Fruit fly (Drosophila melanogaster) whole organism, pupa: ENCODE data around the gene Psf3.
A peak's percentile ranks its signal among the peaks of the same experiment; 100 is the strongest.

ENCODE experiments used
- CG10348 ChIP-seq: fragments of 200-800 bp; sonication (Bioruptor generic); IDR thresholded peaks from 2 replicates; pipeline ENCODE4 v1.3.6; 2022; ENCODE audit warnings: missing biosample characterization, missing genetic modification characterization
- CG12605 ChIP-seq: fragments of 200-800 bp; sonication (Bioruptor generic); IDR thresholded peaks from 2 replicates; pipeline ENCODE4 v1.3.6; 2022; ENCODE audit warnings: missing biosample characterization, missing genetic modification characterization
- CG13204 ChIP-seq: fragments of 200-800 bp; sonication (Bioruptor generic); optimal IDR thresholded peaks from 2 replicates; lab custom pipeline; 2018; ENCODE audit warnings: missing biosample characterization, mild to moderate bottlenecking, missing genetic modification characterization, moderate library complexity
- CG14655 ChIP-seq: fragments of 200-800 bp; sonication (Bioruptor generic); optimal IDR thresholded peaks from 3 replicates; lab custom pipeline; 2017; ENCODE audit warnings: mild to moderate bottlenecking, missing biosample characterization, missing genetic modification reagents, missing genetic modification characterization
- CG15710 ChIP-seq: fragments of 200-800 bp; sonication (Bioruptor generic); optimal IDR thresholded peaks from 2 replicates; lab custom pipeline; 2018; ENCODE audit warnings: missing biosample characterization, mild to moderate bottlenecking, missing genetic modification characterization, moderate library complexity
- CG17806 ChIP-seq: fragments of 200-800 bp; sonication (Bioruptor generic); optimal IDR thresholded peaks from 2 replicates; lab custom pipeline; 2018; ENCODE audit warnings: missing biosample characterization, mild to moderate bottlenecking, missing genetic modification characterization, moderate library complexity
- CG32121 ChIP-seq: fragments of 200-800 bp; sonication (Bioruptor generic); IDR thresholded peaks from 2 replicates; pipeline ENCODE4 v1.3.6; 2022; ENCODE audit warnings: missing biosample characterization, missing genetic modification characterization
- CG34367 ChIP-seq: fragments of 200-800 bp; sonication (Bioruptor generic); optimal IDR thresholded peaks from 2 replicates; lab custom pipeline; 2018; ENCODE audit warnings: missing biosample characterization, mild to moderate bottlenecking, missing genetic modification characterization
- CG4496 ChIP-seq: fragments of 200-800 bp; sonication (Bioruptor generic); IDR thresholded peaks from 3 replicates; pipeline ENCODE4 v1.3.6; 2022; ENCODE audit warnings: missing biosample characterization, missing genetic modification characterization
- CG8159 ChIP-seq: fragments of 200-800 bp; sonication (Bioruptor generic); optimal IDR thresholded peaks from 3 replicates; lab custom pipeline; 2018; ENCODE audit warnings: missing biosample characterization, mild to moderate bottlenecking, missing genetic modification characterization, moderate library complexity
- CG8301 ChIP-seq: fragments of 200-800 bp; sonication (Bioruptor generic); optimal IDR thresholded peaks from 2 replicates; lab custom pipeline; 2018; ENCODE audit warnings: missing biosample characterization, mild to moderate bottlenecking, missing genetic modification characterization
- CG9948 ChIP-seq: fragments of 200-800 bp; sonication (Bioruptor generic); optimal IDR thresholded peaks from 2 replicates; lab custom pipeline; 2018; ENCODE audit warnings: missing biosample characterization, mild to moderate bottlenecking, missing genetic modification characterization, moderate library complexity
- D1 ChIP-seq: fragments of 200-800 bp; sonication (Bioruptor generic); optimal IDR thresholded peaks from 2 replicates; lab custom pipeline; 2018; ENCODE audit warnings: missing biosample characterization, mild to moderate bottlenecking, missing genetic modification characterization, moderate library complexity
- EcR ChIP-seq: fragments of 200-800 bp; sonication (Bioruptor generic); optimal IDR thresholded peaks from 3 replicates; lab custom pipeline; 2019; ENCODE audit warnings: missing biosample characterization, missing genetic modification characterization, mild to moderate bottlenecking, moderate library complexity, missing genetic modification reagents
- Ets98B ChIP-seq: fragments of 200-800 bp; sonication (Bioruptor generic); IDR thresholded peaks from 2 replicates; pipeline ENCODE4 v1.3.6; 2022; ENCODE audit warnings: missing biosample characterization, missing genetic modification characterization
- Pif1A ChIP-seq: fragments of 200-800 bp; sonication (Bioruptor generic); optimal IDR thresholded peaks from 3 replicates; lab custom pipeline; 2016; ENCODE audit warnings: missing biosample characterization, missing genetic modification characterization
- Pif1B ChIP-seq: fragments of 200-800 bp; sonication (Bioruptor generic); optimal IDR thresholded peaks from 3 replicates; lab custom pipeline; 2016; ENCODE audit warnings: missing biosample characterization, missing genetic modification characterization
- Snoo ChIP-seq: fragments of 200-800 bp; sonication (Bioruptor generic); optimal IDR thresholded peaks from 3 replicates; lab custom pipeline; 2017; ENCODE audit warnings: missing biosample characterization, mild to moderate bottlenecking, missing genetic modification characterization, inconsistent platforms
- fd96Ca ChIP-seq: fragments of 200-800 bp; sonication (Bioruptor generic); IDR thresholded peaks from 3 replicates; pipeline ENCODE4 v1.3.6; 2022; ENCODE audit warnings: missing biosample characterization, missing genetic modification characterization
- gl ChIP-seq: fragments of 200-800 bp; sonication (Bioruptor generic); optimal IDR thresholded peaks from 2 replicates; lab custom pipeline; 2018; ENCODE audit warnings: missing biosample characterization, mild to moderate bottlenecking, missing genetic modification characterization
- rn ChIP-seq: fragments of 200-800 bp; sonication (Bioruptor generic); IDR thresholded peaks from 2 replicates; pipeline ENCODE4 v1.3.6; 2022; ENCODE audit warnings: missing biosample characterization, missing genetic modification characterization

The Psf3 gene

DNA sequence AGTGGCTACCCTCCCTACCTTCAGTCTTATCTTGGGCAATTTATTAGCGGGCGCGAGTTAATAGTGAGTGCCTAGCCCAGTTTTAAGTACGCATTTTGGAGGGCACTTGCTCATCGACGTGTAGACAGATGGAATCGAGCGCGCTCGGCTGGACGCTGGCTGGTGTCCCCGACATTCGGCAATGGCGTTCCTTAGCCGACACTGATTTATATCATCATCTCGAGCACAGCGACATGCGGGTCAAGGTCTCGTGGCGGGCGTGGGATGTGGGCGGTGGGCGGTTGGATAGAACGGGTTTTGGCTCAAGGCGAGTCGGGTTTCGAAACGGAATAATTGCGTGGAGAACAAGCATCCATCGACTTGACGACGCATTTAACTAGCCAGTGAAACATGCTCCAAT lies 16.3 kb downstream of the Psf3 start:
- TF ChIP-seq D1 (tag; lab: Kevin White, UChicago) (no peak), CG34367 (tag; lab: Kevin White, UChicago) (no peak), CG17806 (no peak), CG10348 (GFP tag; lab: Robert Waterston, UW) (no peak), CG8159 (no peak), CG4496 (no peak), Ets98B (GFP tag; lab: Robert Waterston, UW) (no peak), CG9948 (no peak), Snoo (tag; lab: Kevin White, UChicago) (no peak), CG32121 (GFP tag; lab: Robert Waterston, UW) (no peak), Pif1A (GFP tag; lab: Kevin White, UChicago) (no peak), CG15710 (tag; lab: Kevin White, UChicago) (no peak), EcR (GFP tag; lab: Kevin White, UChicago) (no peak)
- TF ChIP-seq, all 21 proteins: peak for 0

DNA sequence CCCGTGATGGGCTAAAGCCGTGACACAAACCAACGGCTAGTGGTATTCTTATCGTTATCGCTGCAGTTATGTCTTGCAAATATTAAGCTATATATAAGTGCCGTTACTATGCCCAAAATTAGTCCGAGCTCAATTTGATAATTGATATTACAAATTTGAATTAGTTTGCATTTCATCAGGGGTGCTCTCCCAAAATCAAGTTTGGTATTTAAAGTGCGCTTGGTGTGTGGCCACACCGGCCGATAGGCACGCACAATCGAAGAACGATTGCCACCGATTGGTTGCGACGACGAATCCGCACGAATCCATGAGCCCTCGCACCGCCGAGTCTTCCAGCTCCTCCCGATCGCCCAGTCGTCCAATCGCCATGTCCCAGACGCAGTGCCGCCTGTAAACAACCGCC lies 17.9 kb downstream of the Psf3 start, which contains the start of gene CG17841:
CG17841 (plus strand) TSS at position 252 of the 403 bp plus-strand sequence.
- TF ChIP-seq fd96Ca (no peak), CG12605 (GFP tag; lab: Robert Waterston, UW) (0 out of 2 replicates have a peak, but pooled peaks have one; percentile 20), Pif1A (GFP tag; lab: Kevin White, UChicago) (no peak)

DNA sequence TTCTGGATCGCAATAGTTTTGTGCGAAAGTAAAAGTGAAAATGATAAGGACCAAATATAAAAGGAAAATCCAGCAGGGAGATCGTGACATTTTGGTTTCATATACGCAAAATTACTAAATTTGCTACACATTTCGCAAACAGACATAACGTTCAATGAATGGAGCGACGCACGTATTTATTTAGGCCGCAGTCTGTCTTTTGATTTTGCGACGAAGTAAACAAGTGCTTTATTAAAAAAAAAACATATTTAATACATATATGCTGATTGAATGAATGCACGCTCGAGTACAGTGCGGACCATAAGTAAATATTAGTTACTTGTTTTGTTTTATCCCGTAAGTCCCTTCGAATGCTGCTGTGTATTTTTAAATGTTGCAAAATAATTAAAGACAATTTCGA lies 18.3 kb downstream of the Psf3 start, which contains the start of gene CG32679:
CG32679 (minus strand) TSS at position 101 of the 400 bp plus-strand sequence.
- no peak for TF ChIP-seq Pif1B (GFP tag; lab: Kevin White, UChicago)
- TF ChIP-seq CG34367 (tag; lab: Kevin White, UChicago) = no peak
- no peak for TF ChIP-seq EcR (GFP tag; lab: Kevin White, UChicago)
- no peak for TF ChIP-seq CG15710 (tag; lab: Kevin White, UChicago)
- TF ChIP-seq gl (tag; lab: Kevin White, UChicago) = no peak
- no peak for TF ChIP-seq CG14655
- no peak for TF ChIP-seq fd96Ca
- no peak for TF ChIP-seq CG12605 (GFP tag; lab: Robert Waterston, UW)
- TF ChIP-seq CG9948 = no peak
- no peak for TF ChIP-seq CG4496
- no peak for TF ChIP-seq CG32121 (GFP tag; lab: Robert Waterston, UW)
- TF ChIP-seq CG8159 = no peak
- no peak for TF ChIP-seq CG8301
- no peak for TF ChIP-seq CG17806
- no peak for TF ChIP-seq D1 (tag; lab: Kevin White, UChicago)
- TF ChIP-seq CG13204 (GFP tag; lab: Kevin White, UChicago) = no peak
- no peak for TF ChIP-seq rn
- no peak for TF ChIP-seq Ets98B (GFP tag; lab: Robert Waterston, UW)
- no peak for TF ChIP-seq Pif1A (GFP tag; lab: Kevin White, UChicago)

DNA sequence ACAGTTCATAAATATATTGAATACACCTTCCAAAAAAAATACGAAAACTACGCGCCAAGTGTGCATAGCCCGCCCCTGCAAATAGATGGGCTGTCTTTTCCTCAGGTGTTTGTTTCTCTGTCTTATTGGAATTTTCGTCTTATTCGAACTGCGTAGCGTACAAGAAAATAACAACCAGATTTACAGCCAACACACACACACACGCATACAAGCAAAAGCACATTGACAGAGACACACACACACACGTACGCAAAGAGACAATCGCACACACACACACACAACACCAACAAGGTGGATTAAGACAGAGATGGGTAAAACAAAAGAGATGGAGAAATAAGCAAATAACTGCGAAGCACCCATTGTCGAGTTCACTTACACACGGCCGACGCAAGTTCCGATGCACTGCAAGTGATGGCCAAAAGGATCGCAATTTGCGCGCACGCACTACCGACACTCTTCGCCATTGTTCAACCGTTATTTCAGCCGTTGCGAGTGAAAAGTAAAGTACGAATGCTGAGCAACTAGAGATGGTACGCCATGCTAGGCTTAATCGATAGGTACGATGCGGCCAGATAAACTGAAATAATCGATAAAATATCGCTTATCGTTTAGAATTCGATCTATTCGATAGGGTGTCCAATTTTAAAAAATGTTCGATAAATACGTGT lies 19.8 kb downstream of the Psf3 start:
- TF ChIP-seq CG14655 (no peak), CG4496 (0 out of 3 replicates have a peak, but pooled peaks have one; percentile 50), CG8159 (peak; percentile 8), CG12605 (GFP tag; lab: Robert Waterston, UW) (peak; percentile 25; the same call in 1 of the 2 replicates), EcR (GFP tag; lab: Kevin White, UChicago) (peak; percentile 58), Pif1A (GFP tag; lab: Kevin White, UChicago) (no peak), Snoo (tag; lab: Kevin White, UChicago) (peak; percentile 5), rn (no peak), fd96Ca (peak; percentile 26; the same call in 1 of the 3 replicates), gl (tag; lab: Kevin White, UChicago) (no peak), Ets98B (GFP tag; lab: Robert Waterston, UW) (no peak), D1 (tag; lab: Kevin White, UChicago) (no peak)

DNA sequence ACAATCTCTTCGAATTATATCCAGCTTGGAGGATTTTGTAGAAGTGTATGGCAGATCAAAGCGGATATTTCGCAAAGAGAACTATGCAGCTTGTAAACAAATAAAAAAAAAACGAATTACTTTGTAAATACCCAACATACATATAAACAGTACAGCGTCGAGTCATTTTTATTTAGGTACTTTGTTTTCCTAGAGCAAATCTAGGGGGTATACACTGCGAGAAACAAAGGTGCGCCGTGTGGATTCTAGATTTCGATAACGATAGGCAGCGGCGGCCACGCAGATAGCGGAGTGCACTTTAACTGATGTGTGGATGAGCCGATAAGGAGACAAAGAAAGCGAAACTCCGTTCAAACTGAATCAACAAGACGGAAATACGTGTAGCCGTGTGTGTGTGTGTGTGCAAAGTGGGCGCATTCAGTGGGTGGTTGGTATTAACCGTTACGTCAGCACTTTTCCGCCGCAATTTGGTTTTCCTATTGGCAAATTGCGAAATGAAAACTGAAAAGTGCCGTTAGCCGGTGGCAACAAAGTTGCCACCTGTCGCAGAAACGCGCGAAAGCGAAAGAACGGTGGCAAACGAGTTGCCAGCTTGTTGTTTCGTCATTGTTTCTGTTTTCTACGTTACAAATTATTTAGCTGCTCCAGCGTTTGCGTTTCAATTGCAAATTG lies 21.0 kb downstream of the Psf3 start:
- TF ChIP-seq rn (no peak), CG14655 (no peak), fd96Ca (0 out of 3 replicates have a peak, but pooled peaks have one; percentile 29), Pif1A (GFP tag; lab: Kevin White, UChicago) (peak; percentile 24), CG8159 (peak; percentile 15), CG15710 (tag; lab: Kevin White, UChicago) (no peak), CG9948 (no peak)

DNA sequence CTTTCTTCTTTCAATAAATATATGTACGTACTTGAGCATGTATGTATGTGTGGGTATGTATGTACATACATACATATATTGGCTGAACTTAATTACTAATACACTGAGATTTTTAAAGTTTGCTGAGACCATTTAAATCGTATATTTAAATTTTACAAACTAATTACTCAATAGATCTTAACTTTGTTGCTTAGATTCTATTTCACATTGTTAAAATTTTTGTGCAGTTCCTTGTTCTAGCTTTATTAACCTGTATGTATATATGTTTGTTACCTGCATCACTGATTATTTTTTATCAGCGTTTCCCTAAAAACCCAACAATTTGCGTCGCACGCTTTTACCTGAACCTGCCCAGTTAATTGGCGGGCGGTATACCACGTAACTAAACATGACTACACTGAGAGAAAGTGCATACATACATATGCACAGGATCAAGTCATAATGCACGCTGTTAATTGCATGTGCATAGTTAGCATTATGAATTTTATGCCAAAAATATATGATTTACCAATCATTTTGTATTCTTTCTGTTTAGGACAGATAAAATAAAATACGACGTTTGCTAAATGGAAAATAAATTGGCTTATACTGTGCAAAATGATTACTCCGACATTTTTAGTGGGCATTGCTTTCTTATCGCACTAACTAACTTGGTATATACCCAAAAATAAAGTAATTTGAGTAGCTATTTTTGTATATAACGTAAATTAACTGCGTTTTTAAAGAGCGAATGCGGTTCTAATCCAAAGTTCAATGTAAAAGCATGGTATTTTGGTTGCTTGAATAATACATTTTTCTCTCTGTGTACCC lies 22.9 kb downstream of the Psf3 start:
- TF ChIP-seq CG34367 (tag; lab: Kevin White, UChicago) (no peak), Snoo (tag; lab: Kevin White, UChicago) (peak; percentile 19), CG8301 (no peak), CG8159 (peak; percentile 13), rn (no peak), fd96Ca (no peak), Pif1A (GFP tag; lab: Kevin White, UChicago) (no peak), CG14655 (peak; percentile 7), gl (tag; lab: Kevin White, UChicago) (no peak)
